Worm (Caenorhabditis elegans) whole organism, early embryonic: ENCODE results near the gene col-85.

ENCODE experiments used
- B0310.2 ChIP-seq: sonication (generic microtip); optimal IDR thresholded peaks from 2 replicates; lab custom pipeline; 2016; ENCODE audit warnings: mild to moderate bottlenecking, missing genetic modification characterization, missing compliant biosample characterization
- F13C5.2 ChIP-seq: sonication (generic microtip); optimal IDR thresholded peaks from 2 replicates; lab custom pipeline; 2017; ENCODE audit warnings: mild to moderate bottlenecking, missing genetic modification characterization, inconsistent platforms, missing compliant biosample characterization
- ama-1 ChIP-seq: fragments of 150-350 bp; optimal IDR thresholded peaks from 2 replicates; lab custom pipeline; 2014
- ceh-13 ChIP-seq: fragments of 200-800 bp; sonication (Bioruptor generic); optimal IDR thresholded peaks from 2 replicates; lab custom pipeline; 2018; ENCODE audit warnings: mild to moderate bottlenecking, missing genetic modification characterization, missing compliant biosample characterization
- flt-1 ChIP-seq: fragments of 200-800 bp; sonication (Bioruptor generic); IDR thresholded peaks from 2 replicates; pipeline ENCODE4 v1.3.6; 2022; ENCODE audit warnings: missing genetic modification characterization, missing compliant biosample characterization
- hmbx-1 ChIP-seq: sonication (generic microtip); optimal IDR thresholded peaks from 2 replicates; lab custom pipeline; 2016; ENCODE audit warnings: mild to moderate bottlenecking, missing genetic modification characterization, missing compliant biosample characterization
- sea-1 ChIP-seq: fragments of 200-800 bp; sonication (Bioruptor generic); conservative IDR thresholded peaks from 2 replicates; pipeline ENCODE4 v1.3.6; 2022; ENCODE audit warnings: missing genetic modification characterization, missing compliant biosample characterization
- tra-4 ChIP-seq: sonication (generic microtip); optimal IDR thresholded peaks from 2 replicates; lab custom pipeline; 2017; ENCODE audit warnings: missing genetic modification characterization, missing compliant biosample characterization

DNA sequence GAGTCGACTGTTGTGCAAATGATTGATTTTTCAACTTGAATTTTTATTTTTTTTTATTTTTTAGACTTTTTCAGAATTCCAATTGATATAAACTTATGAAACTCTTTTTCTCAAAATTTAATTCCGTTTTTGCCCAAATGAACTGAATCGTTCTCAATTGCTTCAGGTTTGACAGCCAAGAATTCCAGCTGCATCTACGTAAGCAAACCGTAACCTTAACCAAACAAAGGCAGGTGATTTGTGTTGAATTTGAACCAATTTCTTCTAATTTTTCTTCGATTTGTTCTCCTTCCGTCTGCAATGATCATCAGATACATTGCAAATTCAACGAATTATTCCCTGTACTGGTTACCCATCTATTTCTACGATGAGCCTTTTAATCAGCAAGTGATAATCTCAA is 45.0 kb downstream of the col-85 start, which contains the start of gene sre-34:
- no peak for TF ChIP-seq ceh-13 (GFP tag; lab: Kevin White, UChicago)
- TF ChIP-seq tra-4 (tag; lab: Kevin White, UChicago), result no peak
- no peak for TF ChIP-seq ama-1 (lab: Kevin White, UChicago)
- TF ChIP-seq flt-1 (GFP tag; lab: Robert Waterston, UW), result no peak
- no peak for TF ChIP-seq B0310.2
- TF ChIP-seq hmbx-1 (tag; lab: Kevin White, UChicago), result no peak
- no peak for TF ChIP-seq F13C5.2 (tag; lab: Kevin White, UChicago)
- no peak for TF ChIP-seq sea-1 (GFP tag; lab: Robert Waterston, UW)
